Worm (Caenorhabditis elegans): Measurements from ENCODE around the gene atln-2.

ce11 chrIV:15013517-15014085 is 32.2 kb downstream of the atln-2 start, which contains the start of gene Y41E3.7:
- TF ChIP-seq ztf-11 (tag; optimal IDR thresholded peaks at IDR 0.05) = no peak
- TF ChIP-seq nhr-77 (tag; optimal IDR thresholded peaks at IDR 0.05) = no peak
- peak; percentile 31 to 43 for TF ChIP-seq lsy-2 (tag; optimal IDR thresholded peaks at IDR 0.05)
- no peak for TF ChIP-seq mdl-1 (tag; optimal IDR thresholded peaks at IDR 0.05)
- peak; percentile 43 to 59 for TF ChIP-seq efl-1 (optimal IDR thresholded peaks at IDR 0.05)
- peak; percentile 45 to 94 for TF ChIP-seq efl-1 (GFP tag; optimal IDR thresholded peaks at IDR 0.05 in 1 of 2)
- TF ChIP-seq ama-1 (optimal IDR thresholded peaks at IDR 0.05) = no peak
- TF ChIP-seq unc-62 (GFP tag; optimal IDR thresholded peaks at IDR 0.05) = no peak
- no peak for TF ChIP-seq C16A3.4 (tag; optimal IDR thresholded peaks at IDR 0.05)
- no peak for TF ChIP-seq nhr-12 (tag; optimal IDR thresholded peaks at IDR 0.05)
- TF ChIP-seq skn-1 (tag; optimal IDR thresholded peaks at IDR 0.05) = no peak
- TF ChIP-seq nhr-28 (tag; optimal IDR thresholded peaks at IDR 0.05) = no peak
- no peak for TF ChIP-seq lin-15B (tag; optimal IDR thresholded peaks at IDR 0.05)

Measured in whole organism, L1 larva.